Fruit fly (Drosophila melanogaster) whole organism, pupa: ENCODE measurements around the gene CG13694.

Source experiments
- CG10348 ChIP-seq: fragments of 200-800 bp; sonication (Bioruptor generic); IDR thresholded peaks from 2 replicates; pipeline ENCODE4 v1.3.6; 2022; ENCODE audit warnings: missing biosample characterization, missing genetic modification characterization
- CG12605 ChIP-seq: fragments of 200-800 bp; sonication (Bioruptor generic); IDR thresholded peaks from 2 replicates; pipeline ENCODE4 v1.3.6; 2022; ENCODE audit warnings: missing biosample characterization, missing genetic modification characterization
- CG13204 ChIP-seq: fragments of 200-800 bp; sonication (Bioruptor generic); optimal IDR thresholded peaks from 2 replicates; lab custom pipeline; 2018; ENCODE audit warnings: missing biosample characterization, mild to moderate bottlenecking, missing genetic modification characterization, moderate library complexity
- CG14655 ChIP-seq: fragments of 200-800 bp; sonication (Bioruptor generic); optimal IDR thresholded peaks from 3 replicates; lab custom pipeline; 2017; ENCODE audit warnings: mild to moderate bottlenecking, missing biosample characterization, missing genetic modification reagents, missing genetic modification characterization
- CG15710 ChIP-seq: fragments of 200-800 bp; sonication (Bioruptor generic); optimal IDR thresholded peaks from 2 replicates; lab custom pipeline; 2018; ENCODE audit warnings: missing biosample characterization, mild to moderate bottlenecking, missing genetic modification characterization, moderate library complexity
- CG32121 ChIP-seq: fragments of 200-800 bp; sonication (Bioruptor generic); IDR thresholded peaks from 2 replicates; pipeline ENCODE4 v1.3.6; 2022; ENCODE audit warnings: missing biosample characterization, missing genetic modification characterization
- CG34367 ChIP-seq: fragments of 200-800 bp; sonication (Bioruptor generic); optimal IDR thresholded peaks from 2 replicates; lab custom pipeline; 2018; ENCODE audit warnings: missing biosample characterization, mild to moderate bottlenecking, missing genetic modification characterization
- CG4496 ChIP-seq: fragments of 200-800 bp; sonication (Bioruptor generic); IDR thresholded peaks from 3 replicates; pipeline ENCODE4 v1.3.6; 2022; ENCODE audit warnings: missing biosample characterization, missing genetic modification characterization
- CG8159 ChIP-seq: fragments of 200-800 bp; sonication (Bioruptor generic); optimal IDR thresholded peaks from 3 replicates; lab custom pipeline; 2018; ENCODE audit warnings: missing biosample characterization, mild to moderate bottlenecking, missing genetic modification characterization, moderate library complexity
- CG8301 ChIP-seq: fragments of 200-800 bp; sonication (Bioruptor generic); optimal IDR thresholded peaks from 2 replicates; lab custom pipeline; 2018; ENCODE audit warnings: missing biosample characterization, mild to moderate bottlenecking, missing genetic modification characterization
- CG9948 ChIP-seq: fragments of 200-800 bp; sonication (Bioruptor generic); optimal IDR thresholded peaks from 2 replicates; lab custom pipeline; 2018; ENCODE audit warnings: missing biosample characterization, mild to moderate bottlenecking, missing genetic modification characterization, moderate library complexity
- D1 ChIP-seq: fragments of 200-800 bp; sonication (Bioruptor generic); optimal IDR thresholded peaks from 2 replicates; lab custom pipeline; 2018; ENCODE audit warnings: missing biosample characterization, mild to moderate bottlenecking, missing genetic modification characterization, moderate library complexity
- EcR ChIP-seq: fragments of 200-800 bp; sonication (Bioruptor generic); optimal IDR thresholded peaks from 3 replicates; lab custom pipeline; 2019; ENCODE audit warnings: missing biosample characterization, missing genetic modification characterization, mild to moderate bottlenecking, moderate library complexity, missing genetic modification reagents
- Ets98B ChIP-seq: fragments of 200-800 bp; sonication (Bioruptor generic); IDR thresholded peaks from 2 replicates; pipeline ENCODE4 v1.3.6; 2022; ENCODE audit warnings: missing biosample characterization, missing genetic modification characterization
- Pif1A ChIP-seq: fragments of 200-800 bp; sonication (Bioruptor generic); optimal IDR thresholded peaks from 3 replicates; lab custom pipeline; 2016; ENCODE audit warnings: missing biosample characterization, missing genetic modification characterization
- Pif1B ChIP-seq: fragments of 200-800 bp; sonication (Bioruptor generic); optimal IDR thresholded peaks from 3 replicates; lab custom pipeline; 2016; ENCODE audit warnings: missing biosample characterization, missing genetic modification characterization
- Snoo ChIP-seq: fragments of 200-800 bp; sonication (Bioruptor generic); optimal IDR thresholded peaks from 3 replicates; lab custom pipeline; 2017; ENCODE audit warnings: missing biosample characterization, mild to moderate bottlenecking, missing genetic modification characterization, inconsistent platforms
- fd96Ca ChIP-seq: fragments of 200-800 bp; sonication (Bioruptor generic); IDR thresholded peaks from 3 replicates; pipeline ENCODE4 v1.3.6; 2022; ENCODE audit warnings: missing biosample characterization, missing genetic modification characterization
- gl ChIP-seq: fragments of 200-800 bp; sonication (Bioruptor generic); optimal IDR thresholded peaks from 2 replicates; lab custom pipeline; 2018; ENCODE audit warnings: missing biosample characterization, mild to moderate bottlenecking, missing genetic modification characterization
- rn ChIP-seq: fragments of 200-800 bp; sonication (Bioruptor generic); IDR thresholded peaks from 2 replicates; pipeline ENCODE4 v1.3.6; 2022; ENCODE audit warnings: missing biosample characterization, missing genetic modification characterization

Gene CG13694

dm6 chr2L:158649-159257 is 42.5 kb upstream of the CG13694 start, which contains the start of the genes CG33635 and spen:
Gene CG33635, minus strand, starts transcription at chr2L:158664.
Gene spen, plus strand, starts transcription at chr2L:159032.
- TF ChIP-seq Snoo (tag; lab: Kevin White, UChicago), result peak; percentile 17
- TF ChIP-seq CG15710, result no peak
- peak; percentile 66 for TF ChIP-seq EcR (GFP tag; lab: Kevin White, UChicago)
- no peak for TF ChIP-seq CG32121 (GFP tag; lab: Robert Waterston, UW)
- TF ChIP-seq fd96Ca (GFP tag; lab: Robert Waterston, UW), result no peak
- peak; percentile 18 for TF ChIP-seq gl (tag; lab: Kevin White, UChicago)
- TF ChIP-seq CG34367 (tag; lab: Kevin White, UChicago), result peak; percentile 14
- peak; percentile 54 for TF ChIP-seq Pif1B (GFP tag; lab: Kevin White, UChicago)
- peak; percentile 7 for TF ChIP-seq CG8159 (tag; lab: Kevin White, UChicago)
- TF ChIP-seq CG13204 (GFP tag; lab: Kevin White, UChicago), result no peak
- TF ChIP-seq CG4496 (GFP tag; lab: Robert Waterston, UW), result no peak
- TF ChIP-seq Ets98B (GFP tag; lab: Robert Waterston, UW), result no peak

DNA sequence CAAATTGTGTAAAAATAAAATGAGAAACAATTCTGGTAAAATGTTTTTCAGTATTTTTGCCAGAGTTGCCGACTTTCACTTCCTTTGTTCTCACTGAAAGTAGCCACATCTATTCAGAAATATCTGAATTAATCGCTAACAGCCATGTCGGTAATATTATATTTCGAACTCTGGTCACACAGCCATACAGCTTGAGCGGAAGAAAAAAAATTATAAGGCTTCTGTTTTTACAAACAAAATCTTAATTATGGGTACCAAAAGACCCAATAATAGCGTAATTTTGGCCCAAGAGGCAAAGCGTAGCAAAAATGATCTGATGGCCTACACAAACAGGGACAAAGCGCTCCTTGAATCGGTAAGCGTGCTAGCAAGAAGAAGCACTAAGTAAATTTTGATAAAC is 39.7 kb upstream of the CG13694 start, which contains the start of gene CG3436:
Gene CG3436, plus strand, starts transcription at position 36 of the 400 bp plus-strand sequence.
- no peak for TF ChIP-seq CG13204 (GFP tag; lab: Kevin White, UChicago)
- no peak for TF ChIP-seq fd96Ca (GFP tag; lab: Robert Waterston, UW)
- TF ChIP-seq CG32121 (GFP tag; lab: Robert Waterston, UW), result no peak
- peak; percentile 4 for TF ChIP-seq CG15710

DNA sequence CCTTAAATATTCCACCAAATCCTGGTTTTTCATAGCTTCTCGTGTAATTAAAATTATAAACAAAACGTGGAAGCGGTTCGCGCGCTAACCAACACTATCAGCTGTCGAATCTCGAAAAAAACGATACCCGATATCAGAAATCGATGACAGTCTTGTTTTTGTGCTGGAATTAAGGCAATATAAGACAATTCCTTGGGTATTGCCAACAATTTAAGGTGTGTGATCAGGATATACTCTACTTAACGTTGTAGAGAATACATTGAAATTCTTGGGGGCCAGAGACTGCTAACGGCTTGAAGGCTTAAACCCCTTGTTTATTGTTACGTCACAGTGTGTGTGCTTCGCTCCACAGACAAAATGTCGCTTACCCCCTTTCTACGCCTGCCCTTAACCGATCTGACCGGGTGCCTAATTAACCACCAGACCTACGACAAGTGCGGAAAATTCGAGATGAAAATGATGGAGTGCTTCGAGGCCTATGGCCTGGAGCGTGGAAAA is 39.0 kb upstream of the CG13694 start, which contains the start of gene Pus10:
Gene Pus10, minus strand, starts transcription at position 91 of the 498 bp plus-strand sequence.
- TF ChIP-seq CG12605 (GFP tag; lab: Robert Waterston, UW), result no peak
- TF ChIP-seq CG15710, result no peak
- no peak for TF ChIP-seq Pif1A (GFP tag; lab: Kevin White, UChicago)
- TF ChIP-seq gl (tag; lab: Kevin White, UChicago), result no peak
- no peak for TF ChIP-seq CG9948 (tag; lab: Kevin White, UChicago)
- no peak for TF ChIP-seq CG14655 (GFP tag; lab: Kevin White, UChicago)

DNA sequence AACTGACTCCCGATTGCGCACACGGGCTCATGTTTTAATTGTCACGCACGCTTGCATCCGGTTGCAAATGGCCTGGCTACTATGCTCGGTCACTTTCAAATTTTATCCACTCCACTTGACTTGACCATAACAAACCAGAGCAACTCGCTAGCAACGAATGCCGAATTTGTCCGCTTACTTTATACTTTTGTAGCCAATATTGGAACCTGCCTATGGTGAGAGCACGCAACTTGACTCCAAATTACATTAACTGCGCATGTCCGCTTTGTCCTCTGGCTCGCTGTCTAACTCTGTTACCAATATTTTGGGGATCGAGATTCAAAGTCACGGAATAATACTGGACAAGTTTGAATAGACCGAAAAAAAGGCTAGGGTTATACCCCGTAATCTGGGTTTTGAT is 36.9 kb upstream of the CG13694 start, which contains the start of gene CG42399:
Gene CG42399, minus strand, starts transcription at position 159 of the 400 bp plus-strand sequence.
- TF ChIP-seq CG15710 (no peak), CG10348 (GFP tag; lab: Robert Waterston, UW) (no peak), gl (tag; lab: Kevin White, UChicago) (no peak), CG14655 (GFP tag; lab: Kevin White, UChicago) (no peak), CG8159 (tag; lab: Kevin White, UChicago) (no peak)

DNA sequence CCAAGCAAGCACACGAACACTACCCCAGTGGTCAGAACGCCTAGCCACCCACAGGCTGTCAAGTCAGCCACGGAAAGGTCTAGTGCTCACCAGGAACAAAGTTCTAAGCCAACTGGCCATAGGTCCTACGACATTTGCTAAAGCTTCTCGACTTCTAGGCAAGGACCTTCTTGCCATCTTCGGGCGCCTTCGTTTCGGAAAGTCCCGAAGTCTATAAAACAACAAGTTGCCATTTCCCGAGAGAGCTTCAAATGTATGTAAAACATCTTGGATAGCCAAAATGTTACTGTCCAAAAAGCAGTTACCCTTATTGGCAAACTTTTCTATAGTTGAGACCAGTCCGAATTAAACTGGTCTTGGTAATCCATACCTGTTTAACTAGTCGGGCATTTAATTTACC is 30.2 kb upstream of the CG13694 start:
- TF ChIP-seq rn (no peak), CG9948 (tag; lab: Kevin White, UChicago) (no peak), Pif1B (GFP tag; lab: Kevin White, UChicago) (no peak), D1 (tag; lab: Kevin White, UChicago) (no peak), CG10348 (GFP tag; lab: Robert Waterston, UW) (no peak), Ets98B (GFP tag; lab: Robert Waterston, UW) (no peak), CG8301 (tag; lab: Kevin White, UChicago) (no peak), CG14655 (GFP tag; lab: Kevin White, UChicago) (no peak), EcR (GFP tag; lab: Kevin White, UChicago) (no peak), CG34367 (tag; lab: Kevin White, UChicago) (no peak), CG4496 (GFP tag; lab: Robert Waterston, UW) (no peak), CG8159 (tag; lab: Kevin White, UChicago) (no peak), fd96Ca (GFP tag; lab: Robert Waterston, UW) (no peak), CG12605 (GFP tag; lab: Robert Waterston, UW) (no peak), CG32121 (GFP tag; lab: Robert Waterston, UW) (no peak), CG15710 (no peak)

- TF ChIP-seq EcR (GFP tag; lab: Kevin White, UChicago) (peak; percentile 7), gl (tag; lab: Kevin White, UChicago) (no peak), Ets98B (GFP tag; lab: Robert Waterston, UW) (peak; percentile 6; the same call in 1 of the 2 replicates)
Measured at dm6 chr2L:143088-143487, 26.8 kb upstream of the CG13694 start, which contains the start of the genes CG31974 and CG11454. Gene CG31974, minus strand, starts transcription at chr2L:143091. Gene CG11454, plus strand, starts transcription at chr2L:143323.

dm6 chr2L:140849-141248 is 24.6 kb upstream of the CG13694 start, which contains the start of the genes CG31975 and ovm:
Gene CG31975, minus strand, starts transcription at chr2L:140992.
Gene ovm, minus strand, starts transcription at chr2L:140992.
- TF ChIP-seq CG8301 (tag; lab: Kevin White, UChicago) (no peak), EcR (GFP tag; lab: Kevin White, UChicago) (no peak), CG10348 (GFP tag; lab: Robert Waterston, UW) (no peak), Pif1B (GFP tag; lab: Kevin White, UChicago) (no peak), Snoo (tag; lab: Kevin White, UChicago) (no peak), Pif1A (GFP tag; lab: Kevin White, UChicago) (no peak), CG15710 (no peak), CG12605 (GFP tag; lab: Robert Waterston, UW) (no peak), CG9948 (tag; lab: Kevin White, UChicago) (no peak), fd96Ca (GFP tag; lab: Robert Waterston, UW) (no peak), rn (no peak), CG13204 (GFP tag; lab: Kevin White, UChicago) (no peak), CG14655 (GFP tag; lab: Kevin White, UChicago) (no peak), CG34367 (tag; lab: Kevin White, UChicago) (no peak), D1 (tag; lab: Kevin White, UChicago) (no peak), CG4496 (GFP tag; lab: Robert Waterston, UW) (no peak), CG8159 (tag; lab: Kevin White, UChicago) (no peak)
